Fruit fly (Drosophila melanogaster) S2 (cell line): ENCODE measurements around the gene Smg6.

ENCODE experiments used
- CG8478 ChIP-seq: fragments of >200 bp; optimal IDR thresholded peaks from 2 replicates; lab custom pipeline; 2018
- CTCF ChIP-seq, 2 experiments: fragments of >200 bp; optimal IDR thresholded peaks; 2 replicates each; lab custom pipeline; 2018

The Smg6 gene

DNA sequence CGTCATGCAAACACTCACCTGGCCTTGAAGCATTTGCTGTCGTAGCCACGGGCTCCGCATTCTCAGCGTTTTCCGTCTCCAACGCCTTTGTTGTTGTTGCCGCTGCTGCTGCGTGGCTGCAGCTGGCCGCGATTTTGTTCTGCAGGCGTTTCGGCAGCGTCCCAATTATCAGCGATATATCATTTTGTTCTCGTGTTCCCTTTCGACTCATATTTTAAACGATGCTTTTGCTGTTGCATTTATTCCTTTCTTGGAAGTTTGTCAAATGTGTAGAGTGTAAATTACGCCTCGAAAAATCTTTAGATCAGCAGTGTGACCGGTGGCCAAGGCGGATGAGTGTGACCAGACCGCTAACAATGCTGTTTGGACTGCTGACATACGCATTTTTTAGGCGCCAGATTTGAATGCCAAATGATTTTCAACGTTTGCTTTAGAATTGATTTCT lies at the start of gene Smg6:
Smg6 (minus strand) TSS at position 324 of the 445 bp plus-strand sequence.
- peak in 1 of 2 experiments; percentile 18 for TF ChIP-seq CTCF (optimal IDR thresholded peaks at IDR 0.05; lab: Kevin White, UChicago)
- no peak for TF ChIP-seq CG8478

DNA sequence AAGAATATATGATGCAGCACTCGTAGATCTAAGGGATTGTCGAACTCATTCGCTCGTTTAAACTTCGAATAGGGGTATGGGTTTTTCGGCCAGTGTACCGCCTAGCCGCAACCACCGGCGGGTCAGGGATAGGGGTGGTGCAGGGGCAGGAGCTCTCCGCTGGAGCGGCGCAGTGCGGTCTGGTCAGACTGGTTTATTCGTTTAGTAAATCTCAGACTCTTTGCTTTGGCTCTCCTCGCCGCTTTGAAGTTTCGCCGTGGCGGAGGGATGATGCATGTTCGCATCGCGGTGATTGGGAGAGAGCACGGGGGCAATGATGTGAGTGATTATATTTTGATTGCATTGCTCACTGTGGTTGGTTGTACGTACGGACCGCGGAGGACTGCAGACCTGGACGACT lies 49.1 kb upstream of the Smg6 start, which contains the start of gene fd96Ca:
fd96Ca (plus strand) TSS at position 337 of the 400 bp plus-strand sequence.
- TF ChIP-seq CG8478 (no peak), CTCF (optimal IDR thresholded peaks at IDR 0.05; lab: Kevin White, UChicago) (no peak)

DNA sequence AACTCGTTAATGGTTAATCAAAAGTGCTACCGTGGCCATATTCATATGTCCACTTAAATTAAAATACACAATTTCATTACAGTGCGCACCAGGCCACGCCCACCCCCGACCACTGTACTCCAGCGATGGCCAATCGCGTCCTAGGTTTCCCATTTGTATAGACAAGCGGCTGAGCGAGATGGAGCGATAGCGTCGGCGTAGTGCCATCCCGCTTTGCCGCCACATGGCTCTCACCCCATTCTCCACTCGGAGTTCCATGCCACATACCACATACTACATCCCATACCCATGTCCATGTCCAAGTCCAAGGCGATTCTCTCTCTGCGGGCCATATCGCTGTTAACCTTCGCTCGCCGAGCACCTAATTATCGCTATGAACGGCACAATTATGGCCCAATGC lies 47.2 kb upstream of the Smg6 start:
- no peak for TF ChIP-seq CG8478
- TF ChIP-seq CTCF (optimal IDR thresholded peaks at IDR 0.05; lab: Kevin White, UChicago), result peak in 1 of 2 experiments; percentile 30

DNA sequence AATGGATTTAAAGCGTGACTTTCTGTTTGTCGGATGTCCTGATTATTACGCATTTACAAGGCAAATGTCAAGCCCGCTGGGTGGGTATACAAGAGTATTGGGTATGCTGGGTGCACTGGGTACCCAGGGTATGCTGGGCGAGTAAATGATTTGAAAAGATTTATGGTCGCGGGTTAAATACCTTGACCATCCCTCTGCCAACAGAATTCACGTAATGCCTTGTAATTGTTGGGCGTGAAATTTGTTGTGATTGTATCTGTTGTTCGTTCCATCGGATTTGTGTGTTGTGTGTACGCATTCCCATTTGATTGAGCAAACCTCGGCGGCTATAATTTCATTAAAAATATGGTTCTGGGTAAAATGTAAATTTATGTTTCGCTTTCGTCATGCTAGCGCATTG lies 45.4 kb upstream of the Smg6 start:
- no peak for TF ChIP-seq CTCF (optimal IDR thresholded peaks at IDR 0.05; lab: Kevin White, UChicago)
- TF ChIP-seq CG8478, result no peak

DNA sequence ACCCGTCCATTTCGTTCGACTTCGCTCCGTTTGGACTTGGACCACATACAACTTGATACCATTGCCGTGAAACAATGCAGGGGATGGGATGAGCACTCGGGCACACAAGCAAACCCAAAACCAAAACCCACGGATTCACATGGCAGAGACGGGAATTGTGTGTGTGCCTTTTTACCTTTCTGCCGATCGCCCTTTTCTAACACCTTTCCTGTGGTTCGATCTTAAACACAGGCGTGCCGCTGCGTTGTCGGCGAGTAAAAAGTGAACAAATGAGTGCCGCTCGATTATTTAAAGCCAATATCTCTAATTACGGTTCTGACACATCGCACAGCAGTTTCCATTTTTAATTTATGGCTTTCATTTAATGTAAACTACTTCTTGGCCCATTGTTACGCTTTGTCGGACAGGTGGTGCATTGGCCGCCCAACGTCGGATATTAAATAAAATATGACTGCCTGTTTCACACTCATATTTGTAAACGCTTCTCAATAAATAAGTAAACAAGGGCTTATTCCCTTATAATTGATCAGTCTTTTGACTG lies 44.1 kb upstream of the Smg6 start:
- no peak for TF ChIP-seq CTCF (optimal IDR thresholded peaks at IDR 0.05; lab: Kevin White, UChicago)
- TF ChIP-seq CG8478, result no peak

DNA sequence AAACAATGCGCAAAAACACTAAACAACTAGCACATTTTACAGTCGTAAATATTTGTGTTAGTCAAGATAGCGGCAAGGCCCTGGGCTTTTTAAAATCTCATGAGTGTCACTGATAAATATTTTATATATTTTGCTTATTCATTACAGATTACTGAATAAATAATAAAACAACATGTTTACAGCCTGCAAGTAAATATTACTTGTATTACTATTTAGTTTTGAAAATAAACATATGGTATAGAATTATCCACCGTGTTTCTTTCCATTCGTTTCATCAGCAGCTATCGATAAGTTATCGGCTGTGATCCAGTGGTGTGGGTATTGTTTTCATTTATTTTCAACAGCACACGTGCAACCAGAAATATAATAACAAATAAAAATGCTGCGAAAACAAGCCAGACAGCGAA lies 41.3 kb upstream of the Smg6 start, which contains the start of the genes shams and CG11920:
shams (minus strand) TSS at position 50 of the 407 bp plus-strand sequence.
CG11920 (plus strand) TSS at position 320 of the 407 bp plus-strand sequence.
- no peak for TF ChIP-seq CTCF (optimal IDR thresholded peaks at IDR 0.05; lab: Kevin White, UChicago)
- no peak for TF ChIP-seq CG8478

DNA sequence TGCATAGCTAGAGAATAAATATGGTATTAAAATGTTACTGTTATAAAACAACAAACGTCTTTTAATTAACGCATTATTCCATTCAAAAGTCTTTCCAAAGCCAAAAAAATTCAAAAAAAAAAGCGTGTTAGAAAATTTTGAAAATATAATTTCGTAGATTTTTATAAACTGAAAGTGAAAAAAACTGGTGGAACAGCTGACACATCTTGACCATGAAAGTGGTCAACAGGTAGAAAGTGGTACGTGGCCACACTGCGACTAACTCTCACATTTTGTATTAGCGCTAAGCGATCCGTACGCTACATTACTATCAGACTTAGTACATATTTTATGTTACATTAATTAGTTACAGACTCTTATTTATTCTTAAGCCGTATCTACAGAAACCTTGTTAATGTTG lies 37.6 kb upstream of the Smg6 start, which contains the start of gene CG11836:
CG11836 (plus strand) TSS at position 256 of the 400 bp plus-strand sequence.
- TF ChIP-seq CG8478 (no peak), CTCF (optimal IDR thresholded peaks at IDR 0.05; lab: Kevin White, UChicago) (no peak)

DNA sequence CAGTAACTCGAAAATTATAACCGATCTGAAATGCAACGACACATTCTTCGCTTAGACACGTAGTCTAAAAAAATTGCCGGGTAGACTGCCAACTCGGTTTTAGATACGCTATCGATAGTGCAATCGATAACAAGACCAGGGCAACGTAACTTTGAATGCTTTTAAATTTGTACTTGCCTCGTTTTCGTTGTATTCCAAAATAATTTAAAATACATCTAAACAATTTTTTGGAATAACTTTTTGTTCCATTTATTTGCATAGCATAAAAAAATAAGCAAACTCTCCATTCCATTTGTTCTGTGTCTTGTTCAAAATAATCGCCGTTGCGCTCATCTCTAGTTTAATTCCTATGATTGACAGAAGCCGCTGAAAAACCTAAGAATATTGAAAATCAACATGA lies 36.3 kb upstream of the Smg6 start, which contains the start of the genes Stt3B and CG11839:
Stt3B (minus strand) TSS at position 69 of the 400 bp plus-strand sequence.
CG11839 (plus strand) TSS at position 359 of the 400 bp plus-strand sequence.
- no peak for TF ChIP-seq CG8478
- no peak for TF ChIP-seq CTCF (optimal IDR thresholded peaks at IDR 0.05; lab: Kevin White, UChicago)

DNA sequence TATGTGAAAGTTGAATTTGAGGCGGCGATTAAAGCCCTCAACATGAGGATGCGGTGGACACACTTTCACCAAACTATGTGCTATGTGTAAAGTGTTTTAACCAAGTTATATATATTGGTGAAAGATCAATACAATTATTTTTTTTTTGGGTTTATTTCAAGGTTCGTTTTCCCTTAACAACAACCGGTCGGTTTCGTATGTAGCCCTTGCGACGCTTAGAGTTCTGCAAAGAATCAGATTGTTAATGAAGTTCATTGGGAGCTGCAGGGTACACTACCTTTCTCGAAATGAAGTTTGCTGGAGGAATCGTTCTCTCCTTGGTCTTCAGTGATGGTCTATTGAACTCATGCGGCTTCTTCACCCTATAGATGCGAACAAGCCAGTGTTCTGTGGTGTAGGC lies 33.6 kb upstream of the Smg6 start:
- TF ChIP-seq CG8478 (no peak), CTCF (optimal IDR thresholded peaks at IDR 0.05; lab: Kevin White, UChicago) (no peak)

DNA sequence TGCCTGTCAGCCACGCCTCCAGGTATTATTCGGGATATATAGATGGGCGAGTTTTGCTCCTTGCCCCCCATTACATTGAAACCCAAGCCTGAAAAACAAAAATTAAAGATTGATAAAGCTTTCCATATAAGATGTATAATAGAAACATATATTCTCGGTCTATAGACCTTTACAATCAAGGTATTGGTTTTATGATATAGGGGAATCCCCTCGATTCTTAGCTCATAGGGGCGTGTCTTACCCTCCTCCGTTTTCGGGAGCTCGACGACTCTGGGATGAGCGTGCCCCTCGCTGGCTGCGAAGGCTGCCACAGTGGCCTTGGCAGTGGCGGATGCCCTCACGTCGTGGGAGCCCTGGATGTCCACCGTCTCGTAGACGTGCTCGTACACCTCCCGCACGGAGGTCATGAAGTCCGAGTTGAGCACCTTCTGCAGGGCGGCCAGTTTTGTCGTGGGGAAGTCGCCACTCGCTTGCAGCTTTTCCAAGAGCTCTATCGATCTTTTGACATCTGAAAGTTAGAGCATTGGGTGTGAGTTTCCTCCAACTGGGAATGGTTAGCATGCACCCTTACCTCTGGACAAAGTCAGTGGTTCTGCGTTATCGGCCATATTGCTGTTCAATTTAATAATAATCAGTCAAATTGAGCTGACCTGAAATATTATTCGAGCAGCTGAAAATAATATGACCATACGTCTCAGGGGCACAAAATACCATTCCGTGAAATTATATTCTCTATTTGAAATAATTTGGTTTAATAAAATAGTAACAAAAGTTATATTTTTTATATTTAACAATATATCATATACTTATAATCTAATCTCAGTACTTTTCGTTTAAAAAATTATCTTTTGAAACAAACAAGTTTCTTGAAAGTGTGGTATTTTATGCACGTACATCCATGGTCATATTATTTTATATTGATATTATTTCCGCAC lies 31.9 kb upstream of the Smg6 start, which contains the start of the genes veli and PQBP1:
veli (minus strand) TSS at position 685 of the 935 bp plus-strand sequence.
PQBP1 (plus strand) TSS at position 885 of the 935 bp plus-strand sequence.
- no peak for TF ChIP-seq CTCF (optimal IDR thresholded peaks at IDR 0.05; lab: Kevin White, UChicago)

DNA sequence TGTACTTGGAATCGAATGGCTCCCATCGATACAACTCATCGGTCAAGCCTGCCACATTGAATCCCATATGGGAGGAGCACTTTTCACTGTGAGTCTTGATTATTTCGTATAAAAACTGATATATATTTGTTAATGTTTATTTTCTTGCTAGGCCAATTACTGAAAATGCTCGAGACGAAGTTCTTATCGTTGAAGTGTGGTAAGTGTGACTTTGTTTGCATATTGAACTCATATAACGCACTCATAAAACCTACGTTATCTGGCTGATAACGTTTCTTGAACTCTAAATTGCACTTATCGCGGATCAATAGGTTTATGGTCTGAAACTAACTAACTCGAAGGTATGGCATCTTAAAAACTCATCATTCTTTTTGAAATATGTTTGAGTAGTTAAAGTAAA lies 27.2 kb upstream of the Smg6 start:
- TF ChIP-seq CTCF (optimal IDR thresholded peaks at IDR 0.05; lab: Kevin White, UChicago), result no peak
- TF ChIP-seq CG8478, result no peak

DNA sequence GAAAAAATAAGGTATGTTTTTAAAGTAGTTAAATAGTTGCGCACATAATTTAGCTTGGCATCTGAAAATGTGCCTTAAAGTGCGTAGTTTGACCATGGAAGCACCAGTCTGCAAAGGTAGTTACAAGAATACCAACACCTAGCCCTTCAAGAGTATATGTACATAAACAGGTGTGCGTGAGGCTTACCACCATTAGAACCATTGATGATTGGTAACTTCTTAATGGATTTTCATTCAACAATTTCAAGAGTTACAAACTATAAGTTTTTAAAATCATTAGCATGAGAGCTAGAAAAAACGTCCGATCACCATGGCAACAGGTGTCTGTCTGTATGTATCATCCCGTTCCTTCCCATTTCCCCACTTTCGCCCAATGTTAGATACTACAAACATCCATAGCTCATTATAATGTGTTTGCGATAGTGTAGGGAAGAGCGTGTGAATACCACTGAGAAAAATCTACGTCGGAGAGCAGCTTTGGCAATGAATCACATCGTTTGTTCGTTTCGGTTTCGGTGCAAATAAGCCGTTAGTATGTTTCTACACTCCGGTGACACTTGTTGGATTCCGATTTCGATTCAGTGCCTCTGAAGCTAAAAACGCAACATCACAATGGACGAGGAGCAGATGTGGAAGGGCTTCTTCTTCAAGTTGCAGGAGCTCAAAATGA lies 23.4 kb upstream of the Smg6 start:
- TF ChIP-seq CG8478 (no peak), CTCF (optimal IDR thresholded peaks at IDR 0.05; lab: Kevin White, UChicago) (no peak)

DNA sequence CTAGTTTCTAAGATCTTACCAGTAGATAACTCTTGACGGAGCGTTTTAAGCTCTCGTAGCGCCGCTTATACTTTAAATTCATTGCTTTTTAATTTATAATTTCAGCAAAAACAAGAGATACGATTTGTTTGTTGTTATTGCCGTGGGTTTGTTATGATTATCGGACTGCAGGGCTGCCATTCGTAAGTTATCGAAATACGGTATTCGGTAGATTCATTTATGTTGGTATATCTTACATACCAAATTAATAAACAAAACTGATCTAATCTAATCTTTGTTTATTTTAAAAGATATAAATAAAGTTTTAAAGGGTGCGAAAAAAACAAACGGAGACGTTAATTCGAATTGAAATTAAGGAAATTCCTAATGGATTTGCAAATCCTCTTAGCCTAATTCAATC lies 22.8 kb upstream of the Smg6 start, which contains the start of the genes CG31111 and stac:
CG31111 (minus strand) TSS at position 162 of the 400 bp plus-strand sequence.
stac (plus strand) TSS at position 271 of the 400 bp plus-strand sequence.
- no peak for TF ChIP-seq CTCF (optimal IDR thresholded peaks at IDR 0.05; lab: Kevin White, UChicago)

DNA sequence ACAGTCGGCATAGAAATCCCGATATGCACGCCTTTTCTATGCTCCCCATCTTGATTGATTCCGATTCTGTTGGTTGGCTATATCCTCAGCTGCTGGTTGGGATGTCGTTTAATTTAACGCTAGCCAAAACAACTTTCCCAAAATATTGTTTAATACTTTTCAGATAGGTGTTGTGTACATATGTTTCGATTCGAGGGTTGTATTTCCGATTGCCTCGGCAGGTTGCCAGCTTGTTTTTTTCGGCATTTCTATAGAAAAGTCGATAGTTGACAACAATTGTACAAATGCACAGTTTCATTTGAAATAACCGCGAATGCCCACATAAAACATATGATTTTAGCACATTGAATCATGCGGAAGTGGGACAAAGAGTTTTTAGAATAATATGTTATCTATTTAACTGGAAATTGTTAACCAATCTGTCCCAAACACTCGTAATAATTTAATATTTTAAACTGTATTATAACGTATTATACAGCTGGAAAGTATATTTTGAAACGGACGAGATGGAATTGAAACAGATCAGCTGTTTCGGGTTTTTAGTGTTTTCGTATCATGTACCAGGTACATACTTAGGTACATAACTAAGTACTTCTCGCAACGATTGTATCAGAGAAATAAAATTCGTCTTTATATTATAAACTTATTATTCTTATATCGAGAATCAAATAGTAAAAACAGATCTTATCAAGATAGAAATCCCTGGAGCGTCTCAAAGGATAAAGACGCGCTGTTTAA lies 21.4 kb upstream of the Smg6 start, which contains the start of gene CG31109:
CG31109 (minus strand) TSS at position 203 of the 738 bp plus-strand sequence.
- TF ChIP-seq CG8478 (no peak), CTCF (optimal IDR thresholded peaks at IDR 0.05; lab: Kevin White, UChicago) (no peak)
